Fruit fly (Drosophila melanogaster): ENCODE data around the gene rdgA.

DNA sequence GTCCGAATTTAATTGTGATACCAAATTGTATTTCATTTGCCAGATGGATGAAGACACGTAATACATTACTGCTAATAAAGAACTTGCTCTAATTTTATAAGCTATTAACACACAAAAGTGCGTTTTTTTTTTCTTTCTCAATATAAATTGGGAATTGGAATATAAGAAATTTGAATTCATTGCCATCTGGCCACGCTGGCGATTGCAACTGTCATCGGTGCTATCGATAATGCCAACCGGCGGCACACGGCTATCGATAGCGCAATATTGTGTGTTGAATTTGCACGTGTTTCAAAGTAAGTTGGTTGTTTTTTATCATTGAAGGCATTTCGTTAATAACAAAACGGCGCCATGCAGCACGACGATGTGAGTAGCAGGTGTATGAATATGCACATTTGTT, 5.4 kb upstream of the rdgA start, which contains the start of gene Rbm13:
- TF ChIP-seq kay (GFP tag; ENCODE audit: borderline replicate concordance) (no peak), CG33017 (tag; optimal IDR thresholded peaks at IDR 0.05) (no peak), Clk (GFP tag; optimal IDR thresholded peaks at IDR 0.05) (no peak), CG5204 (GFP tag; optimal IDR thresholded peaks at IDR 0.05) (no peak), CG12768 (GFP tag; optimal IDR thresholded peaks at IDR 0.05) (no peak), tj (GFP tag; optimal IDR thresholded peaks at IDR 0.05) (no peak), Hr96 (GFP tag; optimal IDR thresholded peaks at IDR 0.05) (no peak), CG1620 (GFP tag; optimal IDR thresholded peaks at IDR 0.05) (no peak), CG11617 (GFP tag; optimal IDR thresholded peaks at IDR 0.05) (no peak), bab1 (GFP tag; optimal IDR thresholded peaks at IDR 0.05) (no peak), Mnt (GFP tag; optimal IDR thresholded peaks at IDR 0.05) (peak; percentile 92), ovo (GFP tag; optimal IDR thresholded peaks at IDR 0.05) (no peak), cnc (optimal IDR thresholded peaks at IDR 0.05) (no peak), CG7101 (tag; optimal IDR thresholded peaks at IDR 0.05) (peak; percentile 5)
